Worm (Caenorhabditis elegans): Measurements from ENCODE around the gene H06H21.37.

DNA sequence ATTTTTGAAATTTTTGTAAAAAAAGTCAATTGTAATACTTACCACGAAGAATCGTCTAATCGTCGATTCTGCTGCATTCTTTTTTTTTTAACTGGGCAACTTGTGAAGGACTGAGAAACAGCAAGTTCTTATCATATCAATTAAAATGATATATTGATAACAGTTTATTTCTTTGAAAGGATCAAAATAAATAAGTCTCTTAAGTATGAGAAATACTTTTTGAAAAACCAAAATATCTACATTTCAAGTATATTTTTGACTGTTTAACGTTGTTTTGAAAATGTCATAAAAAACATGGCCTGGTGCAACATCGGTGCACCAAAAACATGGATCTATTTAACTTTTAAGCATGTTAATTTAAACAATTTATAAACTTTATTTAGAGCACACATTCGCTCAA, 46.4 kb upstream of the H06H21.37 start, which contains the start of gene Y17G9A.2:
- TF ChIP-seq sem-2 (GFP tag; optimal IDR thresholded peaks at IDR 0.05) (no peak), lin-32 (GFP tag; optimal IDR thresholded peaks at IDR 0.05) (no peak), mab-5 (tag; optimal IDR thresholded peaks at IDR 0.05) (no peak), flh-1 (GFP tag; optimal IDR thresholded peaks at IDR 0.05) (no peak), tbx-8 (GFP tag; optimal IDR thresholded peaks at IDR 0.05) (no peak), snpc-4 (tag; optimal IDR thresholded peaks at IDR 0.05) (no peak), elt-3 (tag; optimal IDR thresholded peaks at IDR 0.05) (no peak), ces-1 (GFP tag; optimal IDR thresholded peaks at IDR 0.05) (no peak), unc-39 (tag; optimal IDR thresholded peaks at IDR 0.05) (no peak), lin-13 (tag; optimal IDR thresholded peaks at IDR 0.05) (no peak), sptf-1 (tag; optimal IDR thresholded peaks at IDR 0.05) (no peak)

Data from whole organism, mixed stage, embryonic.